Fruit fly (Drosophila melanogaster) whole organism, embryonic: ENCODE results near the gene fan.
A peak's percentile ranks its signal among the peaks of the same experiment; 100 is the strongest.

Experiments used
- Atf3 ChIP-seq: fragments of 200-800 bp; sonication (Bioruptor generic); optimal IDR thresholded peaks from 3 replicates; lab custom pipeline; 2016; ENCODE audit warnings: missing biosample characterization, missing genetic modification characterization
- CG10979 ChIP-seq: fragments of 200-800 bp; sonication (Bioruptor generic); optimal IDR thresholded peaks from 2 replicates; lab custom pipeline; 2018; ENCODE audit warnings: missing biosample characterization, mild to moderate bottlenecking, missing genetic modification characterization, moderate library complexity
- CG12104 ChIP-seq: fragments of 200-800 bp; sonication (Bioruptor generic); optimal IDR thresholded peaks from 3 replicates; lab custom pipeline; 2016; ENCODE audit warnings: missing biosample characterization, missing genetic modification characterization
- CG13123 ChIP-seq: fragments of 200-800 bp; sonication (Bioruptor generic); optimal IDR thresholded peaks from 2 replicates; lab custom pipeline; 2016; ENCODE audit warnings: missing biosample characterization, missing genetic modification characterization
- CG13894 ChIP-seq: fragments of 200-800 bp; sonication (Bioruptor generic); optimal IDR thresholded peaks from 3 replicates; lab custom pipeline; 2018; ENCODE audit warnings: missing biosample characterization, mild to moderate bottlenecking, missing genetic modification characterization, moderate library complexity
- CG14860 ChIP-seq: fragments of 200-800 bp; sonication (Bioruptor generic); IDR thresholded peaks from 3 replicates; pipeline ENCODE4 v1.3.6; 2022; ENCODE audit warnings: missing biosample characterization, missing genetic modification characterization; ENCODE audit not compliant: partially characterized antibody
- CG14965 ChIP-seq: fragments of 200-800 bp; sonication (Bioruptor generic); optimal IDR thresholded peaks from 2 replicates; lab custom pipeline; 2016; ENCODE audit warnings: missing biosample characterization, missing genetic modification characterization, borderline replicate concordance
- CG17186 ChIP-seq: fragments of 200-800 bp; sonication (Bioruptor generic); optimal IDR thresholded peaks from 3 replicates; lab custom pipeline; 2017; ENCODE audit warnings: missing biosample characterization, missing genetic modification reagents, missing genetic modification characterization
- CG17359 ChIP-seq: fragments of 200-800 bp; sonication (Bioruptor generic); optimal IDR thresholded peaks from 3 replicates; lab custom pipeline; 2018; ENCODE audit warnings: missing biosample characterization, mild to moderate bottlenecking, missing genetic modification characterization, moderate library complexity
- CG2199 ChIP-seq: fragments of 200-800 bp; sonication (Bioruptor generic); IDR thresholded peaks from 3 replicates; pipeline ENCODE4 v1.3.6; 2022; ENCODE audit warnings: missing biosample characterization, missing genetic modification characterization
- CG2875 ChIP-seq: fragments of 200-800 bp; sonication (Bioruptor generic); optimal IDR thresholded peaks from 2 replicates; lab custom pipeline; 2017; ENCODE audit warnings: missing biosample characterization, mild to moderate bottlenecking, missing genetic modification characterization, missing genetic modification reagents
- CG3281 ChIP-seq: fragments of 200-800 bp; sonication (Bioruptor generic); optimal IDR thresholded peaks from 3 replicates; lab custom pipeline; 2017; ENCODE audit warnings: missing biosample characterization, mild to moderate bottlenecking, missing genetic modification characterization
- CG4820 ChIP-seq: fragments of 200-800 bp; sonication (Bioruptor generic); optimal IDR thresholded peaks from 3 replicates; lab custom pipeline; 2016; ENCODE audit warnings: missing biosample characterization, missing genetic modification characterization
- CG5245 ChIP-seq: fragments of 200-800 bp; sonication (Bioruptor generic); optimal IDR thresholded peaks from 3 replicates; lab custom pipeline; 2016; ENCODE audit warnings: missing biosample characterization, missing genetic modification characterization
- CG6683 ChIP-seq: fragments of 200-800 bp; sonication (Bioruptor generic); optimal IDR thresholded peaks from 2 replicates; lab custom pipeline; 2017; ENCODE audit warnings: missing biosample characterization, mild to moderate bottlenecking, missing genetic modification characterization, missing genetic modification reagents
- CG7357 ChIP-seq: fragments of 200-800 bp; sonication (Bioruptor generic); IDR thresholded peaks from 3 replicates; pipeline ENCODE4 v1.3.6; 2022; ENCODE audit warnings: missing biosample characterization, missing genetic modification characterization
- CG7839 ChIP-seq: fragments of 200-800 bp; sonication (Bioruptor generic); optimal IDR thresholded peaks from 3 replicates; lab custom pipeline; 2018; ENCODE audit warnings: missing biosample characterization, mild to moderate bottlenecking, missing genetic modification characterization, moderate library complexity
- CG9932 ChIP-seq: fragments of 200-800 bp; sonication (Bioruptor generic); IDR thresholded peaks from 2 replicates; pipeline ENCODE4 v1.3.6; 2022; ENCODE audit warnings: missing biosample characterization, missing genetic modification characterization
- CTCF ChIP-seq: fragments of 200-800 bp; sonication (Bioruptor generic); optimal IDR thresholded peaks from 2 replicates; lab custom pipeline; 2017; ENCODE audit warnings: missing biosample characterization, mild to moderate bottlenecking, missing genetic modification characterization, moderate library complexity
- Dad ChIP-seq: fragments of 200-800 bp; sonication (Bioruptor generic); optimal IDR thresholded peaks from 3 replicates; lab custom pipeline; 2016; ENCODE audit warnings: missing biosample characterization, missing genetic modification characterization
- Deaf1 ChIP-seq: fragments of 200-800 bp; optimal IDR thresholded peaks from 3 replicates; lab custom pipeline; 2019; ENCODE audit warnings: missing biosample characterization, mild to moderate bottlenecking, missing genetic modification characterization, moderate library complexity
- Dp ChIP-seq: fragments of 200-800 bp; sonication (Bioruptor generic); optimal IDR thresholded peaks from 2 replicates; lab custom pipeline; 2018; ENCODE audit warnings: missing biosample characterization, mild to moderate bottlenecking, missing genetic modification characterization, moderate library complexity
- ERR ChIP-seq: fragments of 200-800 bp; sonication (Bioruptor generic); optimal IDR thresholded peaks from 2 replicates; lab custom pipeline; 2016; ENCODE audit warnings: missing biosample characterization, missing genetic modification characterization
- Ets65A ChIP-seq: fragments of 200-800 bp; sonication (Bioruptor generic); peaks from one replicate; lab custom pipeline; 2016; ENCODE audit warnings: missing biosample characterization, missing genetic modification characterization
- Fer1 ChIP-seq: fragments of 200-800 bp; sonication (Bioruptor generic); optimal IDR thresholded peaks from 2 replicates; lab custom pipeline; 2017; ENCODE audit warnings: missing biosample characterization, mild to moderate bottlenecking, missing genetic modification characterization
- HLH3B ChIP-seq: fragments of 200-800 bp; sonication (Bioruptor generic); IDR thresholded peaks from 2 replicates; pipeline ENCODE4 v1.3.6; 2022; ENCODE audit warnings: missing biosample characterization, missing genetic modification characterization
- Max ChIP-seq: fragments of 200-800 bp; sonication (Bioruptor generic); optimal IDR thresholded peaks from 2 replicates; lab custom pipeline; 2016; ENCODE audit warnings: missing biosample characterization, mild to moderate bottlenecking, missing genetic modification characterization
- Mes4 ChIP-seq: fragments of 200-800 bp; sonication (Bioruptor generic); optimal IDR thresholded peaks from 2 replicates; lab custom pipeline; 2016; ENCODE audit warnings: missing biosample characterization, missing genetic modification characterization
- Rx ChIP-seq: fragments of 200-800 bp; sonication (Bioruptor generic); IDR thresholded peaks from 2 replicates; pipeline ENCODE4 v1.3.6; 2022; ENCODE audit warnings: missing biosample characterization, missing genetic modification characterization
- Sox100B ChIP-seq: fragments of 200-800 bp; sonication (Bioruptor generic); optimal IDR thresholded peaks from 3 replicates; lab custom pipeline; 2018; ENCODE audit warnings: missing biosample characterization, mild to moderate bottlenecking, missing genetic modification characterization
- Sry-δ ChIP-seq: fragments of 200-800 bp; sonication (Bioruptor generic); optimal IDR thresholded peaks from 2 replicates; lab custom pipeline; 2016; ENCODE audit warnings: missing biosample characterization, missing genetic modification characterization
- Stat92E ChIP-seq, 3 experiments: fragments of >200 bp in 2 of 3; fragments of 200-800 bp in 1 of 3; sonication (Bioruptor generic) in 1 of 3; optimal IDR thresholded peaks; 2 replicates each; lab custom pipeline; 2017 to 2019; ENCODE audit warnings: missing biosample characterization in 3 of 3, missing genetic modification characterization in 3 of 3, mild to moderate bottlenecking in 1 of 3, moderate library complexity in 1 of 3
- Taf1 ChIP-seq: fragments of 200-800 bp; sonication (Bioruptor generic); IDR thresholded peaks from 2 replicates; pipeline ENCODE4 v1.3.6; 2022; ENCODE audit warnings: missing biosample characterization, missing genetic modification characterization
- bcd ChIP-seq: fragments of 200-800 bp; sonication (Bioruptor generic); optimal IDR thresholded peaks from 2 replicates; lab custom pipeline; 2017; ENCODE audit warnings: missing biosample characterization, mild to moderate bottlenecking, missing genetic modification characterization
- bsh ChIP-seq, 2 experiments: fragments of 200-800 bp; sonication (Bioruptor generic); optimal IDR thresholded peaks; 2 replicates each; lab custom pipeline; 2017 to 2018; ENCODE audit warnings: mild to moderate bottlenecking in 2 of 2, missing biosample characterization in 2 of 2, missing genetic modification characterization in 2 of 2, moderate library complexity in 1 of 2
- croc ChIP-seq: fragments of 200-800 bp; sonication (Bioruptor generic); conservative IDR thresholded peaks from 3 replicates; pipeline ENCODE4 v1.3.6; 2022; ENCODE audit warnings: missing biosample characterization, missing genetic modification characterization
- eve ChIP-seq, 2 experiments: fragments of >200 bp; optimal IDR thresholded peaks; 2 replicates each; lab custom pipeline; 2017; ENCODE audit warnings: missing biosample characterization in 2 of 2, missing genetic modification characterization in 2 of 2
- fd64A ChIP-seq: fragments of 200-800 bp; sonication (Bioruptor generic); optimal IDR thresholded peaks from 3 replicates; lab custom pipeline; 2018; ENCODE audit warnings: missing biosample characterization, mild to moderate bottlenecking, missing genetic modification characterization
- gt ChIP-seq: fragments of 200-800 bp; sonication (Bioruptor generic); IDR thresholded peaks from 2 replicates; pipeline ENCODE4 v1.3.6; 2022; ENCODE audit warnings: missing biosample characterization, missing genetic modification characterization
- ham ChIP-seq: fragments of 200-800 bp; sonication (Bioruptor generic); IDR thresholded peaks from 2 replicates; pipeline ENCODE4 v1.3.6; 2022; ENCODE audit warnings: missing biosample characterization, missing genetic modification characterization
- lmd ChIP-seq: fragments of 200-800 bp; sonication (Bioruptor generic); IDR thresholded peaks from 2 replicates; pipeline ENCODE4 v1.3.6; 2022; ENCODE audit warnings: missing biosample characterization, missing genetic modification characterization
- nau ChIP-seq: fragments of 200-800 bp; sonication (Bioruptor generic); optimal IDR thresholded peaks from 3 replicates; lab custom pipeline; 2017; ENCODE audit warnings: missing biosample characterization, mild to moderate bottlenecking, missing genetic modification characterization, missing genetic modification reagents
- nerfin-1 ChIP-seq: fragments of 200-800 bp; sonication (Bioruptor generic); optimal IDR thresholded peaks from 3 replicates; lab custom pipeline; 2019; ENCODE audit warnings: missing biosample characterization, mild to moderate bottlenecking, missing genetic modification characterization, moderate library complexity
- p53 ChIP-seq: fragments of 200-800 bp; sonication (Bioruptor generic); optimal IDR thresholded peaks from 2 replicates; lab custom pipeline; 2016; ENCODE audit warnings: missing biosample characterization, missing genetic modification characterization
- pros ChIP-seq: fragments of 200-800 bp; sonication (Bioruptor generic); optimal IDR thresholded peaks from 3 replicates; lab custom pipeline; 2019; ENCODE audit warnings: missing biosample characterization, mild to moderate bottlenecking, missing genetic modification characterization, moderate library complexity
- sens-2 ChIP-seq: fragments of 200-800 bp; sonication (Bioruptor generic); IDR thresholded peaks from 2 replicates; pipeline ENCODE4 v1.3.6; 2022; ENCODE audit warnings: missing biosample characterization, missing genetic modification characterization
- slbo ChIP-seq: fragments of 200-800 bp; sonication (Bioruptor generic); IDR thresholded peaks from 2 replicates; pipeline ENCODE4 v1.3.6; 2022; ENCODE audit warnings: missing biosample characterization, missing genetic modification characterization
- sqz ChIP-seq: fragments of 200-800 bp; sonication (Bioruptor generic); optimal IDR thresholded peaks from 3 replicates; lab custom pipeline; 2018; ENCODE audit warnings: missing biosample characterization, mild to moderate bottlenecking, missing genetic modification characterization
- sr ChIP-seq: fragments of 200-800 bp; sonication (Bioruptor generic); IDR thresholded peaks from 3 replicates; pipeline ENCODE4 v1.3.6; 2022; ENCODE audit warnings: missing biosample characterization, missing genetic modification characterization
- ssp ChIP-seq: fragments of 200-800 bp; sonication (Bioruptor generic); IDR thresholded peaks from 2 replicates; pipeline ENCODE4 v1.3.6; 2022; ENCODE audit warnings: missing biosample characterization, missing genetic modification characterization
- tap ChIP-seq: fragments of 200-800 bp; optimal IDR thresholded peaks from 3 replicates; lab custom pipeline; 2019; ENCODE audit warnings: missing biosample characterization, mild to moderate bottlenecking, missing genetic modification characterization, moderate library complexity

The fan gene

DNA sequence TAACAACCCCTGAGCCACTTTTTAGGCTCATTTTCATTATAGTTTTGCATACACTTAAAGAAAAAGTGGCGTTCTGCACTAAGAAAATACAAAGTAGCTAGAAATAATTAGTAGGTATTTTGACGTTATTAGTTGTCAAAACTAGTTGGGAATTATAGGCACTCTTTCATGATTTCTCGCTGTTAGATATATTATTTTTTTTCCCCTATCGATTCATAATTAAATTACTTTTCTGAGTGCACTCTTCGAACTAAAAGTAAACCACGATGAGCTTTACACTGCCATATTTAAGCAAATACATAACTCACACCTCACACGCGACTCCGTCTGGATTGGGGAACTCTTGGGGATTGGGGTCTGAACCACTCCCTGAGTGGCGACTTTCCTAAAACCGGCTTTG, 36.2 kb upstream of the fan start (continued):
- TF ChIP-seq CG9932 (GFP tag; lab: Robert Waterston, UW) (peak; percentile 61), Sry-δ (GFP tag; lab: Kevin White, UChicago) (peak; percentile 40), Max (GFP tag; lab: Kevin White, UChicago) (peak; percentile 43), fd64A (peak; percentile 45), bsh (GFP tag; optimal IDR thresholded peaks at IDR 0.05; lab: Kevin White, UChicago) (peak in 1 of 2 experiments; percentile 28), ham (GFP tag; lab: Robert Waterston, UW) (no peak), tap (peak; percentile 73), Taf1 (peak; percentile 38; the same call in 1 of the 2 replicates), CG2199 (GFP tag; lab: Robert Waterston, UW) (0 out of 3 replicates have a peak, but pooled peaks have one; percentile 30), CG13123 (no peak), Sox100B (GFP tag; lab: Kevin White, UChicago) (peak; percentile 62), CG14965 (GFP tag; lab: Kevin White, UChicago) (peak; percentile 16), slbo (peak; percentile 68), sens-2 (GFP tag; lab: Robert Waterston, UW) (peak; percentile 22; the same call in 1 of the 2 replicates), CTCF (GFP tag; lab: Kevin White, UChicago) (peak; percentile 24), pros (GFP tag; lab: Kevin White, UChicago) (no peak), bcd (peak; percentile 68), CG4820 (GFP tag; lab: Kevin White, UChicago) (peak; percentile 69), Mes4 (GFP tag; lab: Kevin White, UChicago) (no peak), eve (GFP tag; optimal IDR thresholded peaks at IDR 0.05; lab: Kevin White, UChicago) (peak in 1 of 2 experiments; percentile 54), CG7839 (peak; percentile 81), Deaf1 (peak; percentile 39), CG13894 (tag; lab: Kevin White, UChicago) (no peak), Dad (GFP tag; lab: Kevin White, UChicago) (peak; percentile 58), lmd (GFP tag; lab: Robert Waterston, UW) (peak; percentile 54; the same call in 1 of the 2 replicates), CG7357 (GFP tag; lab: Robert Waterston, UW) (0 out of 3 replicates have a peak, but pooled peaks have one; percentile 33), CG5245 (GFP tag; lab: Kevin White, UChicago) (peak; percentile 72), Fer1 (GFP tag; lab: Kevin White, UChicago) (peak; percentile 77), CG3281 (GFP tag; lab: Kevin White, UChicago) (peak; percentile 69), croc (GFP tag; lab: Robert Waterston, UW) (peak; percentile 44), Rx (GFP tag; lab: Robert Waterston, UW) (peak; percentile 54), ERR (GFP tag; lab: Kevin White, UChicago) (peak; percentile 65), nau (GFP tag; lab: Kevin White, UChicago) (peak; percentile 64), CG2875 (GFP tag; lab: Kevin White, UChicago) (peak; percentile 18), CG12104 (GFP tag; lab: Kevin White, UChicago) (peak; percentile 37), CG17186 (GFP tag; lab: Kevin White, UChicago) (peak; percentile 23), p53 (GFP tag; lab: Kevin White, UChicago) (no peak), CG10979 (tag; lab: Kevin White, UChicago) (peak; percentile 80), HLH3B (GFP tag; lab: Robert Waterston, UW) (peak; percentile 79; the same call in 1 of the 2 replicates), CG14860 (GFP tag; lab: Robert Waterston, UW) (no peak), Stat92E (GFP tag; optimal IDR thresholded peaks at IDR 0.05; lab: Kevin White, UChicago) (no peak), sqz (GFP tag; lab: Kevin White, UChicago) (peak; percentile 47), Atf3 (GFP tag; lab: Kevin White, UChicago) (no peak), nerfin-1 (tag; lab: Kevin White, UChicago) (peak; percentile 52), sr (GFP tag; lab: Robert Waterston, UW) (no peak), Dp (GFP tag; lab: Kevin White, UChicago) (no peak), ssp (GFP tag; lab: Robert Waterston, UW) (peak; percentile 50; the same call in 1 of the 2 replicates), Ets65A (GFP tag; lab: Kevin White, UChicago) (peak; percentile 93), CG6683 (GFP tag; lab: Kevin White, UChicago) (peak; percentile 47), gt (no peak), CG17359 (tag; lab: Kevin White, UChicago) (peak; percentile 86)
